Fruit fly (Drosophila melanogaster): ENCODE results near the gene CG8774.

DNA sequence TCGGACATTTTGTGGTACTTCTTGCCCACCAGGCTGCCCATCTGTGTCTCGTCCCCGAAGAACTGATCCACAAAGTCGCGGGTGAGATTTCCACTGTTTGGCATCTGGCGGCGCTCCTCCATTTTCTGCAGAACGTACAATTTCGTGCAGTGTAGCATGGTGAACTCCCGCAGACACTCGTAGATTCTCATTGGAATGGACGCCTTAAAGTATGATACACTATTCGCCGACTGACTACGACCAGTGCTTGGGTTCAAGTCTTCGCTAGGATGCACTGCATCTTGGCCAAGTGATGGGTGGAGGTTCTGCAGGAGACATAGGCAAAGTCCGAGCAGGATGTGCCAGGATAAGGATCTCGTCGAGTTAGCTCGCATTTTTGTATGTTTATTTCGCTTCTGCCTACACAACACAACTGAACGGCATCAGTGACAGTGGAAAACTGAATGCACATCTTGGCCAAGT, 12.4 kb upstream of the CG8774 start, which contains the start of gene CG15888:
- TF ChIP-seq CG10669 (GFP tag; optimal IDR thresholded peaks at IDR 0.05), result no peak
- TF ChIP-seq Met (GFP tag; optimal IDR thresholded peaks at IDR 0.05), result no peak
- TF ChIP-seq Hr39 (GFP tag; optimal IDR thresholded peaks at IDR 0.05), result no peak
- TF ChIP-seq CG1621 (tag; optimal IDR thresholded peaks at IDR 0.05), result no peak
- no peak for TF ChIP-seq acj6 (GFP tag; optimal IDR thresholded peaks at IDR 0.05)
- TF ChIP-seq net (GFP tag; optimal IDR thresholded peaks at IDR 0.05), result no peak
- TF ChIP-seq CG8319 (GFP tag; optimal IDR thresholded peaks at IDR 0.05), result no peak
- TF ChIP-seq Sox14 (GFP tag; optimal IDR thresholded peaks at IDR 0.05), result no peak
